Fruit fly (Drosophila melanogaster) whole organism, embryonic: Measurements from ENCODE around the gene D.

Experiments used
- BtbVII ChIP-seq: fragments of 200-800 bp; sonication (Bioruptor generic); optimal IDR thresholded peaks from 3 replicates; lab custom pipeline; 2017; ENCODE audit warnings: missing biosample characterization, mild to moderate bottlenecking, missing genetic modification characterization
- CG10462 ChIP-seq: fragments of 200-800 bp; sonication (Bioruptor generic); optimal IDR thresholded peaks from 2 replicates; lab custom pipeline; 2016; ENCODE audit warnings: missing biosample characterization, missing genetic modification characterization
- CG10979 ChIP-seq: fragments of 200-800 bp; sonication (Bioruptor generic); optimal IDR thresholded peaks from 2 replicates; lab custom pipeline; 2018; ENCODE audit warnings: missing biosample characterization, mild to moderate bottlenecking, missing genetic modification characterization, moderate library complexity
- CG1602 ChIP-seq: fragments of 200-800 bp; sonication (Bioruptor generic); optimal IDR thresholded peaks from 3 replicates; lab custom pipeline; 2016; ENCODE audit warnings: missing biosample characterization, missing genetic modification characterization
- CG1647 ChIP-seq: fragments of 200-800 bp; sonication (Bioruptor generic); optimal IDR thresholded peaks from 3 replicates; lab custom pipeline; 2016; ENCODE audit warnings: missing biosample characterization, missing genetic modification characterization
- CG17612 ChIP-seq: fragments of 200-800 bp; sonication (Bioruptor generic); IDR thresholded peaks from 2 replicates; pipeline ENCODE4 v1.3.6; 2022; ENCODE audit warnings: missing biosample characterization, missing genetic modification characterization
- CG18011 ChIP-seq: fragments of 200-800 bp; sonication (Bioruptor generic); optimal IDR thresholded peaks from 2 replicates; lab custom pipeline; 2017; ENCODE audit warnings: missing biosample characterization, missing genetic modification characterization, mild to moderate bottlenecking, moderate library complexity, missing genotype
- CG2202 ChIP-seq: fragments of 200-800 bp; sonication (Bioruptor generic); optimal IDR thresholded peaks from 2 replicates; lab custom pipeline; 2018; ENCODE audit warnings: missing biosample characterization, mild to moderate bottlenecking, missing genetic modification characterization
- CG30020 ChIP-seq: fragments of 200-800 bp; optimal IDR thresholded peaks from 2 replicates; lab custom pipeline; 2019; ENCODE audit warnings: missing biosample characterization, mild to moderate bottlenecking, missing genetic modification characterization, moderate library complexity
- CG4730 ChIP-seq: fragments of 200-800 bp; sonication (Bioruptor generic); IDR thresholded peaks from 2 replicates; pipeline ENCODE4 v1.3.6; 2022; ENCODE audit warnings: missing biosample characterization, missing genetic modification characterization
- CG7271 ChIP-seq: fragments of 200-800 bp; sonication (Bioruptor generic); optimal IDR thresholded peaks from 2 replicates; lab custom pipeline; 2018; ENCODE audit warnings: missing biosample characterization, mild to moderate bottlenecking, missing genetic modification characterization, moderate library complexity
- CG7372 ChIP-seq: fragments of 200-800 bp; sonication (Bioruptor generic); IDR thresholded peaks from 2 replicates; pipeline ENCODE4 v1.3.6; 2022; ENCODE audit warnings: missing biosample characterization, missing genetic modification characterization
- CG7839 ChIP-seq: fragments of 200-800 bp; sonication (Bioruptor generic); optimal IDR thresholded peaks from 3 replicates; lab custom pipeline; 2018; ENCODE audit warnings: missing biosample characterization, mild to moderate bottlenecking, missing genetic modification characterization, moderate library complexity
- CG8359 ChIP-seq: fragments of 200-800 bp; sonication (Bioruptor generic); optimal IDR thresholded peaks from 2 replicates; lab custom pipeline; 2017; ENCODE audit warnings: missing biosample characterization, mild to moderate bottlenecking, missing genetic modification characterization, borderline replicate concordance
- CG9932 ChIP-seq: fragments of 200-800 bp; sonication (Bioruptor generic); IDR thresholded peaks from 2 replicates; pipeline ENCODE4 v1.3.6; 2022; ENCODE audit warnings: missing biosample characterization, missing genetic modification characterization
- D19A ChIP-seq: fragments of 200-800 bp; optimal IDR thresholded peaks from 3 replicates; lab custom pipeline; 2019; ENCODE audit warnings: missing biosample characterization, mild to moderate bottlenecking, missing genetic modification characterization, moderate library complexity
- Dip2 ChIP-seq: fragments of 200-800 bp; sonication (Bioruptor generic); IDR thresholded peaks from 2 replicates; pipeline ENCODE4 v1.3.6; 2022; ENCODE audit warnings: missing biosample characterization, missing genetic modification characterization
- Dip3 ChIP-seq: fragments of 200-800 bp; sonication (Bioruptor generic); optimal IDR thresholded peaks from 3 replicates; lab custom pipeline; 2016; ENCODE audit warnings: missing biosample characterization, missing genetic modification characterization
- H15 ChIP-seq: fragments of 200-800 bp; sonication (Bioruptor generic); IDR thresholded peaks from 3 replicates; pipeline ENCODE4 v1.3.6; 2022; ENCODE audit warnings: missing biosample characterization, missing genetic modification characterization
- HmgD ChIP-seq: fragments of 200-800 bp; sonication (Bioruptor generic); optimal IDR thresholded peaks from 3 replicates; lab custom pipeline; 2016; ENCODE audit warnings: missing biosample characterization, missing genetic modification characterization
- Hr39 ChIP-seq: fragments of >200 bp; optimal IDR thresholded peaks from 2 replicates; lab custom pipeline; 2017
- NK7.1 ChIP-seq: fragments of 200-800 bp; sonication (Bioruptor generic); optimal IDR thresholded peaks from 3 replicates; lab custom pipeline; 2016; ENCODE audit warnings: missing biosample characterization, missing genetic modification characterization
- Ptx1 ChIP-seq: fragments of 200-800 bp; sonication (Bioruptor generic); IDR thresholded peaks from 2 replicates; pipeline ENCODE4 v1.3.6; 2022; ENCODE audit warnings: missing biosample characterization, missing genetic modification characterization
- Side ChIP-seq: fragments of 200-800 bp; sonication (Bioruptor generic); optimal IDR thresholded peaks from 2 replicates; lab custom pipeline; 2016; ENCODE audit warnings: missing biosample characterization, missing genetic modification characterization
- Usf ChIP-seq: fragments of 200-800 bp; sonication (Bioruptor generic); optimal IDR thresholded peaks from 2 replicates; lab custom pipeline; 2017; ENCODE audit warnings: missing genotype, missing biosample characterization, missing genetic modification characterization
- ash1 ChIP-seq: fragments of 200-800 bp; sonication (Bioruptor generic); optimal IDR thresholded peaks from 2 replicates; lab custom pipeline; 2018; ENCODE audit warnings: missing biosample characterization, mild to moderate bottlenecking, missing genetic modification characterization
- croc ChIP-seq: fragments of 200-800 bp; sonication (Bioruptor generic); conservative IDR thresholded peaks from 3 replicates; pipeline ENCODE4 v1.3.6; 2022; ENCODE audit warnings: missing biosample characterization, missing genetic modification characterization
- cwo ChIP-seq: fragments of 200-800 bp; sonication (Bioruptor generic); optimal IDR thresholded peaks from 3 replicates; lab custom pipeline; 2017; ENCODE audit warnings: missing biosample characterization, missing genetic modification characterization, mild to moderate bottlenecking, moderate library complexity, missing genetic modification reagents
- dpn ChIP-seq, 2 experiments: fragments of 200-800 bp; sonication (Bioruptor generic); optimal IDR thresholded peaks; 3 replicates each; lab custom pipeline; 2016; ENCODE audit warnings: missing biosample characterization in 2 of 2, missing genetic modification characterization in 2 of 2
- en ChIP-seq: fragments of 200-800 bp; sonication (Bioruptor generic); optimal IDR thresholded peaks from 2 replicates; lab custom pipeline; 2016; ENCODE audit warnings: missing biosample characterization, missing genetic modification characterization
- gt ChIP-seq: fragments of 200-800 bp; sonication (Bioruptor generic); IDR thresholded peaks from 2 replicates; pipeline ENCODE4 v1.3.6; 2022; ENCODE audit warnings: missing biosample characterization, missing genetic modification characterization
- ham ChIP-seq: fragments of 200-800 bp; sonication (Bioruptor generic); IDR thresholded peaks from 2 replicates; pipeline ENCODE4 v1.3.6; 2022; ENCODE audit warnings: missing biosample characterization, missing genetic modification characterization
- hth ChIP-seq: fragments of >200 bp; optimal IDR thresholded peaks from 2 replicates; lab custom pipeline; 2017; ENCODE audit warnings: inconsistent platforms
- ind ChIP-seq: fragments of 200-800 bp; sonication (Bioruptor generic); optimal IDR thresholded peaks from 3 replicates; lab custom pipeline; 2016; ENCODE audit warnings: missing biosample characterization, missing genetic modification characterization
- inv ChIP-seq: fragments of 200-800 bp; sonication (Bioruptor generic); IDR thresholded peaks from 2 replicates; pipeline ENCODE4 v1.3.6; 2022; ENCODE audit warnings: missing biosample characterization, missing genetic modification characterization; ENCODE audit not compliant: partially characterized antibody
- lmd ChIP-seq: fragments of 200-800 bp; sonication (Bioruptor generic); IDR thresholded peaks from 2 replicates; pipeline ENCODE4 v1.3.6; 2022; ENCODE audit warnings: missing biosample characterization, missing genetic modification characterization
- mirr ChIP-seq: fragments of 200-800 bp; sonication (Bioruptor generic); optimal IDR thresholded peaks from 3 replicates; lab custom pipeline; 2018; ENCODE audit warnings: missing biosample characterization, mild to moderate bottlenecking, missing genetic modification characterization
- nerfin-2 ChIP-seq: fragments of 200-800 bp; sonication (Bioruptor generic); IDR thresholded peaks from 2 replicates; pipeline ENCODE4 v1.3.6; 2022; ENCODE audit warnings: missing biosample characterization, missing genetic modification characterization; ENCODE audit not compliant: partially characterized antibody
- nom ChIP-seq: fragments of 200-800 bp; sonication (Bioruptor generic); optimal IDR thresholded peaks from 2 replicates; lab custom pipeline; 2017; ENCODE audit warnings: missing biosample characterization, missing genetic modification characterization, mild to moderate bottlenecking, moderate library complexity, missing genetic modification reagents
- odd ChIP-seq: fragments of 200-800 bp; sonication (Bioruptor generic); optimal IDR thresholded peaks from 2 replicates; lab custom pipeline; 2017; ENCODE audit warnings: missing biosample characterization, mild to moderate bottlenecking, missing genetic modification characterization
- ranshi ChIP-seq: fragments of 200-800 bp; sonication (Bioruptor generic); IDR thresholded peaks from 2 replicates; pipeline ENCODE4 v1.3.6; 2022; ENCODE audit warnings: missing biosample characterization, missing genetic modification characterization
- sens-2 ChIP-seq: fragments of 200-800 bp; sonication (Bioruptor generic); IDR thresholded peaks from 2 replicates; pipeline ENCODE4 v1.3.6; 2022; ENCODE audit warnings: missing biosample characterization, missing genetic modification characterization
- sima ChIP-seq: fragments of 200-800 bp; sonication (Bioruptor generic); optimal IDR thresholded peaks from 2 replicates; lab custom pipeline; 2016; ENCODE audit warnings: missing biosample characterization, missing genetic modification characterization
- sna ChIP-seq: fragments of 200-800 bp; sonication (Bioruptor generic); IDR thresholded peaks from 2 replicates; pipeline ENCODE4 v1.3.6; 2022; ENCODE audit warnings: missing biosample characterization, missing genetic modification characterization; ENCODE audit not compliant: partially characterized antibody
- sob ChIP-seq: fragments of 200-800 bp; sonication (Bioruptor generic); IDR thresholded peaks from 2 replicates; pipeline ENCODE4 v1.3.6; 2022; ENCODE audit warnings: missing biosample characterization, missing genetic modification characterization
- sr ChIP-seq: fragments of 200-800 bp; sonication (Bioruptor generic); IDR thresholded peaks from 3 replicates; pipeline ENCODE4 v1.3.6; 2022; ENCODE audit warnings: missing biosample characterization, missing genetic modification characterization
- tx ChIP-seq: fragments of 200-800 bp; sonication (Bioruptor generic); optimal IDR thresholded peaks from 2 replicates; lab custom pipeline; 2016; ENCODE audit warnings: missing biosample characterization, missing genetic modification characterization
- unpg ChIP-seq: fragments of 200-800 bp; sonication (Bioruptor generic); optimal IDR thresholded peaks from 3 replicates; lab custom pipeline; 2018; ENCODE audit warnings: missing biosample characterization, mild to moderate bottlenecking, missing genetic modification characterization, moderate library complexity
- vvl ChIP-seq: fragments of 200-800 bp; sonication (Bioruptor generic); IDR thresholded peaks from 2 replicates; pipeline ENCODE4 v1.3.6; 2022; ENCODE audit warnings: missing biosample characterization, missing genetic modification characterization
- zf30C ChIP-seq: fragments of 200-800 bp; sonication (Bioruptor generic); optimal IDR thresholded peaks from 3 replicates; lab custom pipeline; 2018; ENCODE audit warnings: missing biosample characterization, mild to moderate bottlenecking, missing genetic modification characterization
- zfh2 ChIP-seq: fragments of 200-800 bp; sonication (Bioruptor generic); optimal IDR thresholded peaks from 2 replicates; lab custom pipeline; 2016; ENCODE audit warnings: missing biosample characterization, missing genetic modification characterization

Gene D

DNA sequence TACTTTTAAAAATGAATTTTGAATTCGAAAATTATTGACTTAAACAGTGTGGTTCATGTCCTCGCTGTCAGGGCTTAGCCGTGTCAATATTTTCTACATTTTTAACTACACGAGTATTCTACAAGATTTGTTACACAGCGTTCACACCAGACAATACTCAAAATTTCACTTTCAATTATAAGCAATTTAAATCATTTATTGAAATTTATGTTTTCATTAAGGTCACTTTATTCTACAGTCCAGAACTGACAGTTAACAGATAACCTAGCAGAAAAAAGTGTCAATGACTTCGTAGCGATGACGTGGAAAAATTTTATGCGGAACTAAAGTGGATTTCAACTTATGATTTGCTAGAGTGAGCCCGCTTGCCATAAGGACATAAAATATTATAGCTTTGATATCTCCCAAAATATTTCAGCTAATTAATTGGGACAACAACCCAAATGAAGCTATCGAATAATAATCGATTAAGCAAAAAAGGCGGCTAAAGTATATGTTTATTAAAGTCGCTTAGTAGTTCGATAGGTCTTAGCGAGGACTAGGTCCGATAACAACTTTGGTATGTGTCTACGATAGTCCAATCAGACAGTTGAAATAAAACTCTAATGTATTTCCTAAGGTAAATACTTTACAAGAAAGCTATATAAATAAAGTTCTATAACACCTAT, 11.7 kb upstream of the D start (continued):
- TF ChIP-seq Side (GFP tag; lab: Kevin White, UChicago) (peak; percentile 40), ham (GFP tag; lab: Robert Waterston, UW) (no peak), nom (GFP tag; lab: Kevin White, UChicago) (no peak), croc (GFP tag; lab: Robert Waterston, UW) (no peak; the same call in 2 of the 3 replicates), CG8359 (GFP tag; lab: Kevin White, UChicago) (no peak), CG10979 (tag; lab: Kevin White, UChicago) (peak; percentile 25), Usf (no peak), sima (GFP tag; lab: Kevin White, UChicago) (no peak), CG1602 (no peak), cwo (GFP tag; lab: Kevin White, UChicago) (peak; percentile 2), CG30020 (tag; lab: Kevin White, UChicago) (no peak), Dip2 (GFP tag; lab: Robert Waterston, UW) (no peak), sr (GFP tag; lab: Robert Waterston, UW) (no peak), vvl (GFP tag; lab: Robert Waterston, UW) (peak; percentile 90), dpn (GFP tag; optimal IDR thresholded peaks at IDR 0.05; lab: Kevin White, UChicago) (peak in 1 of 2 experiments; percentile 36), CG17612 (peak; percentile 19; the same call in 1 of the 2 replicates), zf30C (GFP tag; lab: Kevin White, UChicago) (no peak), unpg (GFP tag; lab: Kevin White, UChicago) (no peak), BtbVII (GFP tag; lab: Kevin White, UChicago) (peak; percentile 57), hth (lab: Kevin White, UChicago) (no peak), Ptx1 (GFP tag; lab: Robert Waterston, UW) (peak; percentile 69; the same call in 1 of the 2 replicates), CG1647 (GFP tag; lab: Kevin White, UChicago) (no peak), CG4730 (GFP tag; lab: Robert Waterston, UW) (0 out of 2 replicates have a peak, but pooled peaks have one; percentile 34), ind (peak; percentile 45), D19A (tag; lab: Kevin White, UChicago) (no peak), tx (GFP tag; lab: Kevin White, UChicago) (no peak), CG2202 (tag; lab: Kevin White, UChicago) (no peak), sens-2 (GFP tag; lab: Robert Waterston, UW) (no peak; the same call in 1 of the 2 replicates), nerfin-2 (GFP tag; lab: Robert Waterston, UW) (no peak), Dip3 (peak; percentile 37), H15 (GFP tag; lab: Robert Waterston, UW) (0 out of 3 replicates have a peak, but pooled peaks have one; percentile 23), CG7372 (peak; percentile 64; the same call in 1 of the 2 replicates), CG7839 (tag; lab: Kevin White, UChicago) (peak; percentile 60), CG7271 (no peak), CG10462 (GFP tag; lab: Kevin White, UChicago) (no peak), sob (GFP tag; lab: Robert Waterston, UW) (peak; percentile 67), CG9932 (GFP tag; lab: Robert Waterston, UW) (peak; percentile 76), inv (no peak), lmd (GFP tag; lab: Robert Waterston, UW) (peak; percentile 72), ranshi (GFP tag; lab: Robert Waterston, UW) (peak; percentile 76; the same call in 1 of the 2 replicates), CG18011 (GFP tag; lab: Kevin White, UChicago) (no peak), en (GFP tag; lab: Kevin White, UChicago) (no peak), ash1 (GFP tag; lab: Kevin White, UChicago) (no peak), sna (GFP tag; lab: Robert Waterston, UW) (no peak), NK7.1 (no peak), HmgD (peak; percentile 73), Hr39 (lab: Kevin White, UChicago) (no peak), gt (GFP tag; lab: Robert Waterston, UW) (no peak), mirr (GFP tag; lab: Kevin White, UChicago) (peak; percentile 9), zfh2 (GFP tag; lab: Kevin White, UChicago) (no peak), odd (GFP tag; lab: Kevin White, UChicago) (no peak)
